Worm (Caenorhabditis elegans) whole organism, early embryonic: Measurements from ENCODE around the gene F26F2.13.

Experiments used
- B0310.2 ChIP-seq: sonication (generic microtip); optimal IDR thresholded peaks from 2 replicates; lab custom pipeline; 2016; ENCODE audit warnings: mild to moderate bottlenecking, missing genetic modification characterization, missing compliant biosample characterization
- F13C5.2 ChIP-seq: sonication (generic microtip); optimal IDR thresholded peaks from 2 replicates; lab custom pipeline; 2017; ENCODE audit warnings: mild to moderate bottlenecking, missing genetic modification characterization, inconsistent platforms, missing compliant biosample characterization
- ama-1 ChIP-seq: fragments of 150-350 bp; optimal IDR thresholded peaks from 2 replicates; lab custom pipeline; 2014
- ets-7 ChIP-seq: sonication (generic microtip); optimal IDR thresholded peaks from 2 replicates; lab custom pipeline; 2016; ENCODE audit warnings: missing genotype, missing genetic modification characterization, missing compliant biosample characterization
- flt-1 ChIP-seq: fragments of 200-800 bp; sonication (Bioruptor generic); IDR thresholded peaks from 2 replicates; pipeline ENCODE4 v1.3.6; 2022; ENCODE audit warnings: missing genetic modification characterization, missing compliant biosample characterization
- hmg-4 ChIP-seq: fragments of 200-800 bp; sonication (Bioruptor generic); optimal IDR thresholded peaks from 2 replicates; lab custom pipeline; 2018; ENCODE audit warnings: mild to moderate bottlenecking, missing genetic modification characterization, missing compliant biosample characterization
- hnd-1 ChIP-seq: sonication (generic microtip); optimal IDR thresholded peaks from 2 replicates; lab custom pipeline; 2016; ENCODE audit warnings: missing genetic modification characterization, missing compliant biosample characterization
- tbx-11 ChIP-seq: fragments of 200-800 bp; sonication (Bioruptor generic); IDR thresholded peaks from 2 replicates; pipeline ENCODE4 v1.3.6; 2022; ENCODE audit warnings: missing genetic modification characterization, missing compliant biosample characterization
- tra-4 ChIP-seq: sonication (generic microtip); optimal IDR thresholded peaks from 2 replicates; lab custom pipeline; 2017; ENCODE audit warnings: missing genetic modification characterization, missing compliant biosample characterization

- TF ChIP-seq F13C5.2 (tag; lab: Kevin White, UChicago) (no peak), flt-1 (GFP tag; lab: Robert Waterston, UW) (no peak), B0310.2 (tag; lab: Kevin White, UChicago) (no peak), ama-1 (lab: Kevin White, UChicago) (no peak), ets-7 (tag; lab: Kevin White, UChicago) (no peak), tra-4 (tag; lab: Kevin White, UChicago) (no peak), tbx-11 (GFP tag; lab: Robert Waterston, UW) (no peak), hmg-4 (GFP tag; lab: Kevin White, UChicago) (no peak), hnd-1 (tag; lab: Kevin White, UChicago) (no peak)
Measured at ce11 chrV:20608688-20609087, 44.5 kb downstream of the F26F2.13 start, which contains the start of gene ttr-12.
